Fruit fly (Drosophila melanogaster): ENCODE measurements around the gene CG34116.

DNA sequence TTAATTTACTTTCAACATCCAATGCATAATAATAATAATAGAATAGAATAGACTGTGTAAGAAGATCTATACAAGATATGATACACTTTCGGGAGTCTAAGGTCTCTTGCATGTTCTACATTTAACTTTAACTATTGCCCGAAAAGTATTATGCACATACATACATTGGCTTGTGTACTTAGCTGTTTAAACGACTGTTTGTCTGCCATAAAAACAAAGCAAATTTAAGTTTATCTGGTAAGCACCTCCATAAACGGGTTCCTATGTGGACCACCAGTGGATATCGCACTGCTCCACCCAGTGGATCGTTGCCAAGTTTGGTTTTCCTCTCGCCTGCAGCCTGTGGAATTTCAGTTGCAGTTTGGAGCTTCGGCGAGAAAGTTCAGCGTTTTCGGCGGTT, 41.1 kb upstream of the CG34116 start:
- TF ChIP-seq psq (optimal IDR thresholded peaks at IDR 0.05) (no peak), pan (optimal IDR thresholded peaks at IDR 0.05) (no peak), Dll (optimal IDR thresholded peaks at IDR 0.05) (no peak)
